Worm (Caenorhabditis elegans) whole organism, young adult: ENCODE measurements around the gene sec-6.

Experiments
- B0019.2 ChIP-seq: fragments of 200-800 bp; sonication (Bioruptor generic); conservative IDR thresholded peaks from 2 replicates; pipeline ENCODE4 v1.3.6; 2022; ENCODE audit warnings: missing genetic modification reagents, missing genetic modification characterization, missing compliant biosample characterization
- B0261.1 ChIP-seq: sonication (generic microtip); optimal IDR thresholded peaks from 2 replicates; lab custom pipeline; 2016; ENCODE audit warnings: mild to moderate bottlenecking, missing genetic modification characterization, moderate library complexity, missing compliant biosample characterization
- B0336.3 ChIP-seq: fragments of 200-800 bp; sonication (Bioruptor generic); IDR thresholded peaks from 2 replicates; pipeline ENCODE4 v1.3.6; 2022; ENCODE audit warnings: missing genetic modification characterization, missing compliant biosample characterization
- F10E7.11 ChIP-seq: sonication (generic microtip); optimal IDR thresholded peaks from 2 replicates; lab custom pipeline; 2017; ENCODE audit warnings: mild to moderate bottlenecking, missing genetic modification characterization, moderate library complexity, missing compliant biosample characterization
- K11D2.4 ChIP-seq: fragments of 200-800 bp; sonication (Bioruptor generic); IDR thresholded peaks from 2 replicates; pipeline ENCODE4 v1.3.6; 2022; ENCODE audit warnings: missing genetic modification reagents, missing genetic modification characterization, missing compliant biosample characterization
- T07F8.4 ChIP-seq: sonication (generic microtip); optimal IDR thresholded peaks from 2 replicates; lab custom pipeline; 2016; ENCODE audit warnings: mild to moderate bottlenecking, missing genetic modification characterization, moderate library complexity, missing compliant biosample characterization
- ZK185.1 ChIP-seq: sonication (generic microtip); optimal IDR thresholded peaks from 2 replicates; lab custom pipeline; 2016; ENCODE audit warnings: mild to moderate bottlenecking, missing genetic modification characterization, missing compliant biosample characterization; ENCODE audit not compliant: poor library complexity, severe bottlenecking
- aptf-2 ChIP-seq: fragments of 200-800 bp; sonication (Bioruptor generic); conservative IDR thresholded peaks from 2 replicates; pipeline ENCODE4 v1.3.6; 2022; ENCODE audit warnings: missing genetic modification reagents, missing genetic modification characterization, missing compliant biosample characterization
- atf-7 ChIP-seq: sonication (generic microtip); optimal IDR thresholded peaks from 2 replicates; lab custom pipeline; 2017; ENCODE audit warnings: mild to moderate bottlenecking, missing genetic modification characterization, missing compliant biosample characterization
- athp-1 ChIP-seq: sonication (generic microtip); optimal IDR thresholded peaks from 2 replicates; lab custom pipeline; 2017; ENCODE audit warnings: mild to moderate bottlenecking, missing genetic modification characterization, missing compliant biosample characterization
- attf-3 ChIP-seq: fragments of 200-800 bp; sonication (Bioruptor generic); conservative IDR thresholded peaks from 2 replicates; pipeline ENCODE4 v1.3.6; 2022; ENCODE audit warnings: missing genetic modification reagents, missing genetic modification characterization, missing compliant biosample characterization
- attf-5 ChIP-seq: fragments of 200-800 bp; sonication (Bioruptor generic); optimal IDR thresholded peaks from 2 replicates; lab custom pipeline; 2018; ENCODE audit warnings: mild to moderate bottlenecking, missing genetic modification characterization, missing compliant biosample characterization
- bed-1 ChIP-seq: fragments of 200-800 bp; sonication (Bioruptor generic); IDR thresholded peaks from 2 replicates; pipeline ENCODE4 v1.3.6; 2022; ENCODE audit warnings: missing genetic modification reagents, missing genetic modification characterization, missing compliant biosample characterization
- bed-2 ChIP-seq: fragments of 200-800 bp; sonication (Bioruptor generic); IDR thresholded peaks from 2 replicates; pipeline ENCODE4 v1.3.6; 2022; ENCODE audit warnings: missing genetic modification reagents, missing genetic modification characterization, missing compliant biosample characterization
- cebp-1 ChIP-seq, 2 experiments: fragments of 200-800 bp in 1 of 2; sonication (Bioruptor generic) in 1 of 2; sonication (generic microtip) in 1 of 2; IDR thresholded peaks in 1 of 2; optimal IDR thresholded peaks in 1 of 2; 2 replicates each; pipeline versions ENCODE4 v1.3.6 to Lab custom; 2017 to 2022; ENCODE audit warnings: missing compliant biosample characterization in 2 of 2, missing genetic modification characterization in 2 of 2, mild to moderate bottlenecking in 1 of 2, missing genetic modification reagents in 1 of 2, moderate library complexity in 1 of 2
- ceh-40 ChIP-seq: fragments of 200-800 bp; sonication (Bioruptor generic); IDR thresholded peaks from 2 replicates; pipeline ENCODE4 v1.3.6; 2022; ENCODE audit warnings: missing genetic modification characterization, missing compliant biosample characterization
- chd-7 ChIP-seq: sonication (generic microtip); optimal IDR thresholded peaks from 2 replicates; lab custom pipeline; 2016; ENCODE audit warnings: mild to moderate bottlenecking, missing genetic modification characterization, moderate library complexity, missing compliant biosample characterization
- die-1 ChIP-seq: sonication (generic microtip); optimal IDR thresholded peaks from 2 replicates; lab custom pipeline; 2016; ENCODE audit warnings: missing genotype, mild to moderate bottlenecking, missing genetic modification characterization, missing compliant biosample characterization
- dpff-1 ChIP-seq: sonication (generic microtip); optimal IDR thresholded peaks from 2 replicates; lab custom pipeline; 2017; ENCODE audit warnings: mild to moderate bottlenecking, missing genetic modification characterization, missing compliant biosample characterization
- efl-1 ChIP-seq: fragments of 150-350 bp; optimal IDR thresholded peaks from 2 replicates; lab custom pipeline; 2014; ENCODE audit warnings: missing biosample characterization, missing genetic modification reagents, missing genetic modification characterization
- egl-18 ChIP-seq: fragments of 200-800 bp; sonication (Bioruptor generic); IDR thresholded peaks from 2 replicates; pipeline ENCODE4 v1.3.6; 2022; ENCODE audit warnings: missing genetic modification reagents, missing genetic modification characterization, missing compliant biosample characterization
- egl-44 ChIP-seq: fragments of 200-800 bp; sonication (Bioruptor generic); IDR thresholded peaks from 2 replicates; pipeline ENCODE4 v1.3.6; 2022; ENCODE audit warnings: missing genetic modification reagents, missing genetic modification characterization, missing compliant biosample characterization
- egrh-3 ChIP-seq: fragments of 200-800 bp; sonication (Bioruptor generic); IDR thresholded peaks from 2 replicates; pipeline ENCODE4 v1.3.6; 2022; ENCODE audit warnings: missing genetic modification reagents, missing genetic modification characterization, missing compliant biosample characterization
- fkh-3 ChIP-seq: sonication (generic microtip); optimal IDR thresholded peaks from 2 replicates; lab custom pipeline; 2016; ENCODE audit warnings: mild to moderate bottlenecking, missing genetic modification characterization, missing compliant biosample characterization
- gei-17 ChIP-seq: fragments of 200-800 bp; sonication (Bioruptor generic); optimal IDR thresholded peaks from 2 replicates; lab custom pipeline; 2018; ENCODE audit warnings: mild to moderate bottlenecking, missing genetic modification characterization, missing compliant biosample characterization
- hmg-1.2 ChIP-seq: fragments of 200-800 bp; sonication (Bioruptor generic); IDR thresholded peaks from 2 replicates; pipeline ENCODE4 v1.3.6; 2022; ENCODE audit warnings: missing genetic modification reagents, missing genetic modification characterization, missing compliant biosample characterization
- hmg-20 ChIP-seq: fragments of 200-800 bp; sonication (Bioruptor generic); IDR thresholded peaks from 2 replicates; pipeline ENCODE4 v1.3.6; 2022; ENCODE audit warnings: missing genetic modification reagents, missing genetic modification characterization, missing compliant biosample characterization
- hsf-1 ChIP-seq: fragments of 200-800 bp; sonication (Bioruptor generic); IDR thresholded peaks from 2 replicates; pipeline ENCODE4 v1.3.6; 2022; ENCODE audit warnings: missing genetic modification reagents, missing genetic modification characterization, missing compliant biosample characterization
- let-607 ChIP-seq, 2 experiments: fragments of 200-800 bp in 1 of 2; sonication (Bioruptor generic) in 1 of 2; sonication (generic microtip) in 1 of 2; optimal IDR thresholded peaks; 2 replicates each; lab custom pipeline; 2016 to 2018; ENCODE audit warnings: mild to moderate bottlenecking in 2 of 2, missing compliant biosample characterization in 2 of 2, missing genetic modification characterization in 2 of 2, moderate library complexity in 2 of 2, missing genotype in 1 of 2
- lin-26 ChIP-seq: fragments of 200-800 bp; sonication (Bioruptor generic); IDR thresholded peaks from 2 replicates; pipeline ENCODE4 v1.3.6; 2022; ENCODE audit warnings: missing genetic modification reagents, missing genetic modification characterization, missing compliant biosample characterization
- lin-35 ChIP-seq, 3 experiments: fragments of 150-350 bp in 2 of 3; sonication (generic microtip) in 1 of 3; optimal IDR thresholded peaks; 2 replicates each; lab custom pipeline; 2014 to 2018; ENCODE audit warnings: missing biosample characterization in 3 of 3, missing genetic modification characterization in 3 of 3, missing genetic modification reagents in 3 of 3
- lin-54 ChIP-seq: fragments of 200-800 bp; sonication (Bioruptor generic); optimal IDR thresholded peaks from 2 replicates; lab custom pipeline; 2018; ENCODE audit warnings: mild to moderate bottlenecking, missing genetic modification characterization, missing compliant biosample characterization
- lsl-1 ChIP-seq: fragments of 200-800 bp; sonication (Bioruptor generic); optimal IDR thresholded peaks from 2 replicates; lab custom pipeline; 2018; ENCODE audit warnings: mild to moderate bottlenecking, missing genetic modification characterization, moderate library complexity, missing compliant biosample characterization
- madf-3 ChIP-seq: fragments of 200-800 bp; sonication (Bioruptor generic); IDR thresholded peaks from 2 replicates; pipeline ENCODE4 v1.3.6; 2022; ENCODE audit warnings: missing genetic modification reagents, missing genetic modification characterization, missing compliant biosample characterization
- madf-8 ChIP-seq: fragments of 200-800 bp; sonication (Bioruptor generic); conservative IDR thresholded peaks from 2 replicates; pipeline ENCODE4 v1.3.6; 2022; ENCODE audit warnings: missing genetic modification reagents, missing genetic modification characterization, missing compliant biosample characterization
- mxl-1 ChIP-seq: sonication (generic microtip); optimal IDR thresholded peaks from 2 replicates; lab custom pipeline; 2016; ENCODE audit warnings: missing genetic modification characterization, missing compliant biosample characterization
- nfyb-1 ChIP-seq: fragments of 200-800 bp; sonication (Bioruptor generic); IDR thresholded peaks from 2 replicates; pipeline ENCODE4 v1.3.6; 2022; ENCODE audit warnings: missing genetic modification reagents, missing genetic modification characterization, missing compliant biosample characterization
- nhr-120 ChIP-seq: fragments of 200-800 bp; sonication (Bioruptor generic); IDR thresholded peaks from 2 replicates; pipeline ENCODE4 v1.3.6; 2022; ENCODE audit warnings: missing genetic modification characterization, missing compliant biosample characterization
- nhr-27 ChIP-seq: fragments of 200-800 bp; sonication (Bioruptor generic); optimal IDR thresholded peaks from 2 replicates; lab custom pipeline; 2018; ENCODE audit warnings: mild to moderate bottlenecking, missing genetic modification characterization, moderate library complexity, missing compliant biosample characterization
- rpc-1 ChIP-seq, 2 experiments: fragments of 150-350 bp in 1 of 2; sonication (generic microtip) in 1 of 2; optimal IDR thresholded peaks; 2 replicates each; lab custom pipeline; 2014 to 2018; ENCODE audit warnings: missing biosample characterization in 1 of 2, missing genetic modification characterization in 1 of 2, missing genetic modification reagents in 1 of 2, missing genotype in 1 of 2
- snpc-3.4 ChIP-seq: sonication (generic microtip); optimal IDR thresholded peaks from 2 replicates; lab custom pipeline; 2017; ENCODE audit warnings: missing genetic modification characterization, mild to moderate bottlenecking, missing compliant biosample characterization, antibody characterized with exemption, moderate library complexity, missing genotype, missing genetic modification reagents
- somi-1 ChIP-seq: fragments of 200-800 bp; sonication (Bioruptor generic); optimal IDR thresholded peaks from 2 replicates; lab custom pipeline; 2018; ENCODE audit warnings: mild to moderate bottlenecking, missing genetic modification characterization, missing compliant biosample characterization
- sptf-2 ChIP-seq: fragments of 200-800 bp; sonication (Bioruptor generic); optimal IDR thresholded peaks from 2 replicates; lab custom pipeline; 2018; ENCODE audit warnings: mild to moderate bottlenecking, missing genetic modification characterization, missing compliant biosample characterization
- xnd-1 ChIP-seq: sonication (generic microtip); optimal IDR thresholded peaks from 2 replicates; lab custom pipeline; 2016; ENCODE audit warnings: missing genotype, missing genetic modification reagents, missing genetic modification characterization, missing compliant biosample characterization
- ztf-26 ChIP-seq: sonication (generic microtip); optimal IDR thresholded peaks from 2 replicates; lab custom pipeline; 2017; ENCODE audit warnings: missing genetic modification characterization, missing compliant biosample characterization
- ztf-28 ChIP-seq: fragments of 200-800 bp; sonication (Bioruptor generic); IDR thresholded peaks from 2 replicates; pipeline ENCODE4 v1.3.6; 2022; ENCODE audit warnings: missing genetic modification reagents, missing genetic modification characterization, missing compliant biosample characterization

sec-6 gene

DNA sequence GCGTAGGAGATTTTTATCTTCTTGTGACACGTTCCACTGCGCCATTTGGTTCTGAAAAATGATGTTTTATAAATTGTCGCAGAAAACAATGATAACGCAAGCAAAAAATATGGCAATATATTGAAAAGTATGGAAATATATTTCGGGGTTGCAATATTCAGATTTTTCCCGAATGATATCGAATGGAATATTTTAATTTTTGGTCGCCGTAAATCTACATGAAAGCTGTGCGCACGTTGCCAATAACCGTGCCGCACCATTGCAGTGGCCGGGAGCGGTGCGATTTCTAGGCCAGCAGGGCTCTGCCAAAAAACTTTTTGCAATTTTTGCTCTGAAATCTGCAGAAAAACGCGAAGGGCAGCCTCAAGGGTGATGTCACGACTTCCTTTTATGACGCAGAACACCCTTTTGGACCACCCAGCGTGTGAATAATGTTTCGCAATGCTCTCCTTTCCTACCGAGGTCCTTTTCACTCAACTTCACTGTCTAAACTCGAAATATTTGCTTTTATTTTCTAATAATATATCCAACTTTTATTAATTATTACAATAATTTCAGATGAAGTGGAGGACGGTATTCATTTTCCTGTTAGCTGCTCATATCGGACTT lies 1.1 kb upstream of the sec-6 start, which contains the start of the genes F09E5.11 and bmy-1 (continued):
- peak; percentile 97 for TF ChIP-seq attf-5 (GFP tag; lab: Kevin White, UChicago)
- peak; percentile 60 for TF ChIP-seq madf-8 (GFP tag; lab: Robert Waterston, UW)
- TF ChIP-seq ceh-40 (GFP tag; lab: Robert Waterston, UW): 0 out of 2 replicates have a peak, but pooled peaks have one; percentile 39
- peak; percentile 63 for TF ChIP-seq sptf-2 (GFP tag; lab: Kevin White, UChicago)
- TF ChIP-seq let-607 (tag; optimal IDR thresholded peaks at IDR 0.05; lab: Kevin White, UChicago): peak in 1 of 2 experiments; percentile 45
- no peak for TF ChIP-seq nhr-120 (GFP tag; lab: Robert Waterston, UW)
- TF ChIP-seq aptf-2: peak; percentile 83
- no peak for TF ChIP-seq T07F8.4 (tag; lab: Kevin White, UChicago)
- TF ChIP-seq fkh-3 (tag; lab: Kevin White, UChicago): no peak
- TF ChIP-seq nfyb-1 (GFP tag; lab: Robert Waterston, UW): peak; percentile 80
- peak; percentile 69; the same call in 1 of the 2 replicates for TF ChIP-seq hmg-20 (GFP tag; lab: Robert Waterston, UW)
- peak; percentile 77 for TF ChIP-seq ztf-28
- TF ChIP-seq ztf-26 (tag; lab: Kevin White, UChicago): peak; percentile 7
- no peak for TF ChIP-seq snpc-3.4 (tag; lab: Kevin White, UChicago)
- TF ChIP-seq K11D2.4 (GFP tag; lab: Robert Waterston, UW): peak; percentile 87
- peak; percentile 73 for TF ChIP-seq B0336.3 (GFP tag; lab: Robert Waterston, UW)
- peak; percentile 71 for TF ChIP-seq lsl-1 (GFP tag; lab: Kevin White, UChicago)
- TF ChIP-seq atf-7 (tag; lab: Kevin White, UChicago): peak; percentile 81
- no peak for TF ChIP-seq gei-17 (GFP tag; lab: Kevin White, UChicago)
- peak; percentile 28 for TF ChIP-seq rpc-1 (optimal IDR thresholded peaks at IDR 0.05; lab: Kevin White, UChicago)
- TF ChIP-seq rpc-1 (tag; optimal IDR thresholded peaks at IDR 0.05; lab: Kevin White, UChicago): no peak
- TF ChIP-seq hmg-1.2: peak; percentile 51; the same call in 1 of the 2 replicates
- TF ChIP-seq bed-2 (GFP tag; lab: Robert Waterston, UW): peak; percentile 94
- TF ChIP-seq die-1 (tag; lab: Kevin White, UChicago): peak; percentile 8
- TF ChIP-seq lin-35 (GFP tag; optimal IDR thresholded peaks at IDR 0.05; lab: Kevin White, UChicago): peak in 1 of 3 experiments; percentile 19
- TF ChIP-seq dpff-1 (tag; lab: Kevin White, UChicago): no peak
- TF ChIP-seq egl-18: no peak
- TF ChIP-seq B0019.2 (GFP tag; lab: Robert Waterston, UW): peak; percentile 77; the same call in 1 of the 2 replicates
- 0 out of 2 replicates have a peak, but pooled peaks have one; percentile 34 for TF ChIP-seq lin-26 (GFP tag; lab: Robert Waterston, UW)
- TF ChIP-seq F10E7.11 (tag; lab: Kevin White, UChicago): no peak
- TF ChIP-seq attf-3 (GFP tag; lab: Robert Waterston, UW): peak; percentile 50; the same call in 1 of the 2 replicates
- TF ChIP-seq bed-1 (GFP tag; lab: Robert Waterston, UW): 0 out of 2 replicates have a peak, but pooled peaks have one; percentile 73
- TF ChIP-seq cebp-1 (GFP tag; IDR thresholded peaks at IDR 0.05; lab: Robert Waterston, UW): peak; percentile 81
- TF ChIP-seq cebp-1 (tag; optimal IDR thresholded peaks at IDR 0.05; lab: Kevin White, UChicago): peak; percentile 92
- peak; percentile 72 for TF ChIP-seq egrh-3 (GFP tag; lab: Robert Waterston, UW)
- peak; percentile 26 for TF ChIP-seq B0261.1 (tag; lab: Kevin White, UChicago)
- TF ChIP-seq xnd-1 (tag; lab: Kevin White, UChicago): no peak
- peak; percentile 39 for TF ChIP-seq somi-1 (GFP tag; lab: Kevin White, UChicago)
- peak; percentile 17 for TF ChIP-seq efl-1 (GFP tag; lab: Kevin White, UChicago)
- peak; percentile 72; the same call in 1 of the 2 replicates for TF ChIP-seq egl-44 (GFP tag; lab: Robert Waterston, UW)
- TF ChIP-seq chd-7: peak; percentile 57
- TF ChIP-seq madf-3 (GFP tag; lab: Robert Waterston, UW): peak; percentile 87; the same call in 1 of the 2 replicates
- TF ChIP-seq mxl-1: peak; percentile 23
- peak; percentile 73 for TF ChIP-seq athp-1 (tag; lab: Kevin White, UChicago)
- TF ChIP-seq nhr-27: no peak
- TF ChIP-seq ZK185.1 (tag; lab: Kevin White, UChicago): peak; percentile 80
- peak; percentile 78 for TF ChIP-seq lin-54 (GFP tag; lab: Kevin White, UChicago)
- TF ChIP-seq hsf-1 (GFP tag; lab: Robert Waterston, UW): peak; percentile 73; the same call in 1 of the 2 replicates
